Fruit fly (Drosophila melanogaster) whole organism, wandering third instar larva: Measurements from ENCODE around the gene CG13445.

Experiments
- Abd-B ChIP-seq: fragments of >200 bp; optimal IDR thresholded peaks from 2 replicates; lab custom pipeline; 2017; ENCODE audit warnings: missing biosample characterization, missing genetic modification characterization
- CG32264 ChIP-seq: fragments of 200-800 bp; sonication (Bioruptor generic); optimal IDR thresholded peaks from 2 replicates; lab custom pipeline; 2016; ENCODE audit warnings: missing biosample characterization, missing genetic modification characterization
- CG9705 ChIP-seq: fragments of 200-800 bp; sonication (Bioruptor generic); optimal IDR thresholded peaks from 2 replicates; lab custom pipeline; 2018; ENCODE audit warnings: missing biosample characterization, mild to moderate bottlenecking, missing genetic modification characterization
- CrebA ChIP-seq: fragments of 200-800 bp; sonication (Bioruptor generic); optimal IDR thresholded peaks from 2 replicates; lab custom pipeline; 2016; ENCODE audit warnings: missing biosample characterization, mild to moderate bottlenecking, missing genetic modification characterization, borderline replicate concordance
- Dfd ChIP-seq: fragments of >200 bp; optimal IDR thresholded peaks from 2 replicates; lab custom pipeline; 2017; ENCODE audit warnings: missing biosample characterization, missing genetic modification characterization
- Dif ChIP-seq: fragments of 200-275, 200-300 bp; sonication (Bioruptor generic); optimal IDR thresholded peaks from 2 replicates; lab custom pipeline; 2018; ENCODE audit warnings: missing biosample characterization, missing genetic modification characterization; ENCODE audit not compliant: partially characterized antibody
- GATAd ChIP-seq: sonication (Bioruptor generic); optimal IDR thresholded peaks from 2 replicates; lab custom pipeline; 2016; ENCODE audit warnings: missing biosample characterization, missing genetic modification characterization
- HLH106 ChIP-seq: fragments of 200-800 bp; optimal IDR thresholded peaks from 3 replicates; lab custom pipeline; 2019; ENCODE audit warnings: missing biosample characterization, mild to moderate bottlenecking, missing genetic modification characterization, moderate library complexity
- Hnf4 ChIP-seq: fragments of 200-800 bp; sonication (Bioruptor generic); optimal IDR thresholded peaks from 2 replicates; lab custom pipeline; 2016; ENCODE audit warnings: missing biosample characterization, mild to moderate bottlenecking, missing genetic modification characterization
- Hr78 ChIP-seq: fragments of >200 bp; optimal IDR thresholded peaks from 2 replicates; lab custom pipeline; 2017; ENCODE audit warnings: missing biosample characterization, missing genetic modification characterization
- Hr83 ChIP-seq: fragments of 200-300 bp; sonication (Bioruptor generic); optimal IDR thresholded peaks from 2 replicates; lab custom pipeline; 2016; ENCODE audit warnings: missing biosample characterization, mild to moderate bottlenecking, missing genetic modification characterization, moderate library complexity; ENCODE audit not compliant: poor library complexity, severe bottlenecking
- Jra ChIP-seq: sonication (Bioruptor generic); optimal IDR thresholded peaks from 2 replicates; lab custom pipeline; 2016; ENCODE audit warnings: missing biosample characterization, missing genetic modification characterization
- Mio ChIP-seq: sonication (Bioruptor generic); optimal IDR thresholded peaks from 2 replicates; lab custom pipeline; 2016; ENCODE audit warnings: missing biosample characterization, missing genetic modification characterization
- Myc ChIP-seq: fragments of >200 bp; optimal IDR thresholded peaks from 2 replicates; lab custom pipeline; 2017
- N ChIP-seq: fragments of >200 bp; optimal IDR thresholded peaks from 2 replicates; lab custom pipeline; 2018; ENCODE audit warnings: missing biosample characterization, missing external identifiers, missing genetic modification characterization
- OdsH ChIP-seq: fragments of 200-800 bp; sonication (Bioruptor generic); optimal IDR thresholded peaks from 2 replicates; lab custom pipeline; 2016; ENCODE audit warnings: missing biosample characterization, mild to moderate bottlenecking, missing genetic modification characterization
- Rel ChIP-seq, 2 experiments: fragments of 200-800 bp; sonication (Bioruptor generic) in 1 of 2; optimal IDR thresholded peaks; 2 replicates in 1 of 2; 3 replicates in 1 of 2; lab custom pipeline; 2016 to 2019; ENCODE audit warnings: mild to moderate bottlenecking in 2 of 2, missing biosample characterization in 2 of 2, missing genetic modification characterization in 2 of 2, moderate library complexity in 1 of 2
- Sp1 ChIP-seq: fragments of 200-800 bp; sonication (Bioruptor generic); optimal IDR thresholded peaks from 3 replicates; lab custom pipeline; 2019; ENCODE audit warnings: missing biosample characterization, mild to moderate bottlenecking, missing genetic modification characterization, moderate library complexity
- Vsx2 ChIP-seq: fragments of 200-300, 225-300 bp; sonication (Bioruptor generic); optimal IDR thresholded peaks from 2 replicates; lab custom pipeline; 2018; ENCODE audit warnings: missing biosample characterization, missing genetic modification characterization; ENCODE audit not compliant: partially characterized antibody
- br ChIP-seq: fragments of 200-800 bp; sonication (Bioruptor generic); optimal IDR thresholded peaks from 2 replicates; lab custom pipeline; 2016; ENCODE audit warnings: missing biosample characterization, missing genetic modification characterization
- brk ChIP-seq: fragments of 200-800 bp; sonication (Bioruptor generic); optimal IDR thresholded peaks from 2 replicates; lab custom pipeline; 2016; ENCODE audit warnings: missing biosample characterization, mild to moderate bottlenecking, missing genetic modification characterization
- dl ChIP-seq, 2 experiments: fragments of 175-275, 200-275 bp in 1 of 2; fragments of 200-275 bp in 1 of 2; sonication (Bioruptor generic); optimal IDR thresholded peaks; lab custom pipeline; 2018; ENCODE audit warnings: mild to moderate bottlenecking in 2 of 2, missing biosample characterization in 2 of 2, missing genetic modification characterization in 2 of 2, moderate library complexity in 2 of 2; ENCODE audit not compliant: partially characterized antibody in 2 of 2, insufficient read depth in 1 of 2
- dmrt93B ChIP-seq: fragments of 200-800 bp; sonication (Bioruptor generic); optimal IDR thresholded peaks from 2 replicates; lab custom pipeline; 2018; ENCODE audit warnings: missing biosample characterization, mild to moderate bottlenecking, missing genetic modification characterization
- dsf ChIP-seq: sonication (Bioruptor generic); optimal IDR thresholded peaks from 2 replicates; lab custom pipeline; 2016; ENCODE audit warnings: missing biosample characterization, missing genetic modification characterization, borderline replicate concordance
- ey ChIP-seq: fragments of 200-800 bp; sonication (Bioruptor generic); optimal IDR thresholded peaks from 2 replicates; lab custom pipeline; 2016; ENCODE audit warnings: missing biosample characterization, missing genetic modification characterization
- foxo ChIP-seq, 2 experiments: fragments of 200-800 bp; sonication (Bioruptor generic); optimal IDR thresholded peaks; 2 replicates in 1 of 2; 3 replicates in 1 of 2; lab custom pipeline; 2016 to 2017; ENCODE audit warnings: missing biosample characterization in 2 of 2, missing genetic modification characterization in 2 of 2
- fru ChIP-seq: fragments of 200-800 bp; sonication (Bioruptor generic); optimal IDR thresholded peaks from 3 replicates; lab custom pipeline; 2016; ENCODE audit warnings: missing biosample characterization, mild to moderate bottlenecking, missing genetic modification characterization
- h ChIP-seq: fragments of 200-800 bp; sonication (Bioruptor generic); optimal IDR thresholded peaks from 3 replicates; lab custom pipeline; 2016; ENCODE audit warnings: missing biosample characterization, mild to moderate bottlenecking, missing genetic modification characterization
- jim ChIP-seq: fragments of 175-275, 200-325 bp; sonication (Bioruptor generic); optimal IDR thresholded peaks from 2 replicates; lab custom pipeline; 2016; ENCODE audit warnings: missing biosample characterization, mild to moderate bottlenecking, missing genetic modification characterization
- lola ChIP-seq: fragments of >200 bp; optimal IDR thresholded peaks from 2 replicates; lab custom pipeline; 2017; ENCODE audit warnings: missing biosample characterization, missing genetic modification characterization
- pan ChIP-seq: fragments of >200 bp; optimal IDR thresholded peaks from 2 replicates; lab custom pipeline; 2017
- psq ChIP-seq: fragments of 200-800 bp; sonication (Bioruptor generic); optimal IDR thresholded peaks from 3 replicates; lab custom pipeline; 2017; ENCODE audit warnings: missing biosample characterization, mild to moderate bottlenecking, missing genetic modification characterization, moderate library complexity
- rgr ChIP-seq: fragments of 200-800 bp; sonication (Bioruptor generic); optimal IDR thresholded peaks from 3 replicates; lab custom pipeline; 2016; ENCODE audit warnings: missing biosample characterization, mild to moderate bottlenecking, missing genetic modification characterization
- sage ChIP-seq: fragments of 200-800 bp; sonication (Bioruptor generic); optimal IDR thresholded peaks from 2 replicates; lab custom pipeline; 2016; ENCODE audit warnings: missing biosample characterization, mild to moderate bottlenecking, missing genetic modification characterization
- sv ChIP-seq: fragments of 200-800 bp; sonication (Bioruptor generic); optimal IDR thresholded peaks from 3 replicates; lab custom pipeline; 2016; ENCODE audit warnings: missing biosample characterization, missing genetic modification characterization
- tai ChIP-seq: sonication (Bioruptor generic); optimal IDR thresholded peaks from 2 replicates; lab custom pipeline; 2016; ENCODE audit warnings: missing biosample characterization, missing genetic modification characterization
- usp ChIP-seq: fragments of >200 bp; optimal IDR thresholded peaks from 2 replicates; lab custom pipeline; 2017; ENCODE audit warnings: missing biosample characterization, missing genetic modification characterization
- woc ChIP-seq: sonication (Bioruptor generic); optimal IDR thresholded peaks from 2 replicates; lab custom pipeline; 2016; ENCODE audit warnings: missing biosample characterization, mild to moderate bottlenecking, missing genetic modification characterization

CG13445 gene

DNA sequence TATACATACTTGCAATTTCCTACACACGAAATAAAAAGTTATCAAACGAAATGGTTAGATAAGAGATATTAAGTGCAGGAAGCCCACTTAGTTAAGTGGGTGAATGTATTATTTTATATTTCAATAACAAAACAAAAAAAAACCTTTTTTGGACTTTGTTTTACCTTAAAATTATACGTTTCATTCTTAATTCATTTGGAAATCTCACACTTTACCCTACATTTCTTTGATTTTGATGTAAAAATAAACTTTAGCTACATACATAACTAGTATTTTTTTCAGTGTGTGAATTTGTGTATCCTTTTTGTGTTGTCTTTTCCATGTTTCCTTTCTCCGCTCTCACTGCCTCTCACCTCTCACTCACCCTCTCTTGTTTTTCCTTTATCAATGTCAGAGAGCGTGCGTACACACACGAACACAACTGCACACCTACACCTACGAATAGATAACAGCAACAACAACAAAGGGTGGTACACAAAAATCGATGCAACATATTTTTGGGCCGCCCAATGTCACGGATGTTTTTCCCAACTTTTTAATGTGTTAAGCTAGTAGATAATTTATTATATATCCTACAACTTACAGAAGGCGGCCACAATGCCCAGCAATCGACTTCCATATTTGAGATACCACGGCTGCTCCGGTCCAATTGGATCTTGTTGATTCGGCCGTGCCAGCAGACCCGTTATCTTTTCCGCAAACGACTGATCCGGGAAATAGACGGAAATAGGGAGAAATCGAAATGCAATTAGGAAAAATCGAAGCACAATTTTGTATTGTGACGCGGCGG lies 6.3 kb downstream of the CG13445 start:
- TF ChIP-seq sage (peak; percentile 39), h (GFP tag; lab: Kevin White, UChicago) (peak; percentile 89), Hr83 (no peak), Sp1 (GFP tag; lab: Kevin White, UChicago) (peak; percentile 83), Dfd (GFP tag; lab: Kevin White, UChicago) (peak; percentile 76), CrebA (no peak), HLH106 (tag; lab: Kevin White, UChicago) (peak; percentile 73), Dif (peak; percentile 69), Mio (no peak), OdsH (peak; percentile 90), lola (no peak), jim (no peak), Hnf4 (peak; percentile 79), tai (GFP tag; lab: Kevin White, UChicago) (peak; percentile 69), CG32264 (peak; percentile 45), pan (lab: Kevin White, UChicago) (no peak), rgr (GFP tag; lab: Kevin White, UChicago) (peak; percentile 90), Myc (lab: Kevin White, UChicago) (no peak), fru (GFP tag; lab: Kevin White, UChicago) (peak; percentile 90), dl (GFP tag; optimal IDR thresholded peaks at IDR 0.05; lab: Kevin White, UChicago; ENCODE audit: insufficient read depth in 1 of 2, partially characterized antibody in 2 of 2) (peak in 1 of 2 experiments; percentile 75), woc (GFP tag; lab: Kevin White, UChicago) (peak; percentile 69), N (peak; percentile 6), Rel (GFP tag; optimal IDR thresholded peaks at IDR 0.05; lab: Kevin White, UChicago) (no peak), Rel (tag; optimal IDR thresholded peaks at IDR 0.05; lab: Kevin White, UChicago) (no peak), usp (no peak), CG9705 (GFP tag; lab: Kevin White, UChicago) (peak; percentile 17), br (peak; percentile 74), Jra (GFP tag; lab: Kevin White, UChicago) (peak; percentile 2), Vsx2 (GFP tag; lab: Kevin White, UChicago) (no peak), Abd-B (no peak), ey (peak; percentile 86), sv (peak; percentile 23), GATAd (peak; percentile 64), dmrt93B (GFP tag; lab: Kevin White, UChicago) (no peak), brk (peak; percentile 89), dsf (GFP tag; lab: Kevin White, UChicago) (no peak), Hr78 (GFP tag; lab: Kevin White, UChicago) (no peak), psq (GFP tag; lab: Kevin White, UChicago) (peak; percentile 95), foxo (GFP tag; optimal IDR thresholded peaks at IDR 0.05; lab: Kevin White, UChicago) (peak in 1 of 2 experiments; percentile 93)

- TF ChIP-seq HLH106 (tag; lab: Kevin White, UChicago), result no peak
- TF ChIP-seq foxo (GFP tag; optimal IDR thresholded peaks at IDR 0.05; lab: Kevin White, UChicago), result no peak
- TF ChIP-seq tai (GFP tag; lab: Kevin White, UChicago), result no peak
Measured at dm6 chr3L:15816143-15816487, 6.8 kb downstream of the CG13445 start, which contains the start of gene fwe. fwe (minus strand) TSS chr3L:15816410.

dm6 chr3L:15816714-15817113 lies 7.4 kb downstream of the CG13445 start, which contains the start of gene CkIIalpha-i1:
CkIIalpha-i1 (plus strand) TSS chr3L:15816979.
- TF ChIP-seq dmrt93B (GFP tag; lab: Kevin White, UChicago), result no peak
- TF ChIP-seq Hr78 (GFP tag; lab: Kevin White, UChicago), result no peak
- TF ChIP-seq jim, result no peak
- TF ChIP-seq Dif, result no peak
- TF ChIP-seq CG32264, result no peak
- TF ChIP-seq CG9705 (GFP tag; lab: Kevin White, UChicago), result no peak
- no peak for TF ChIP-seq Sp1 (GFP tag; lab: Kevin White, UChicago)
- TF ChIP-seq CrebA, result no peak
- TF ChIP-seq tai (GFP tag; lab: Kevin White, UChicago), result no peak
- TF ChIP-seq pan (lab: Kevin White, UChicago), result no peak
- no peak for TF ChIP-seq Abd-B
- TF ChIP-seq dsf (GFP tag; lab: Kevin White, UChicago), result no peak
- TF ChIP-seq GATAd, result no peak
- TF ChIP-seq N, result no peak
- TF ChIP-seq dl (GFP tag; optimal IDR thresholded peaks at IDR 0.05; lab: Kevin White, UChicago; ENCODE audit: insufficient read depth in 1 of 2, partially characterized antibody in 2 of 2), result no peak
